Worm (Caenorhabditis elegans): ENCODE results near the gene ooc-3.

The ooc-3 gene

ce11 chrII:11495307-11495706 is at the start of gene ooc-3, which contains the start of gene B0334.4:
ooc-3 (minus strand) TSS chrII:11495321.
B0334.4 (plus strand) TSS chrII:11495692.
- TF ChIP-seq ceh-30 (tag; optimal IDR thresholded peaks at IDR 0.05) (no peak), mec-3 (tag; optimal IDR thresholded peaks at IDR 0.05; ENCODE audit: borderline replicate concordance) (no peak), elt-4 (tag; optimal IDR thresholded peaks at IDR 0.05) (no peak), pat-9 (tag; optimal IDR thresholded peaks at IDR 0.05) (no peak), K02D7.2 (tag; optimal IDR thresholded peaks at IDR 0.05) (no peak), unc-42 (tag; optimal IDR thresholded peaks at IDR 0.05) (peak; percentile 70), dve-1 (tag; optimal IDR thresholded peaks at IDR 0.05) (no peak)

ce11 chrII:11544714-11545113 is 49.6 kb upstream of the ooc-3 start, which contains the start of gene F54D5.9:
F54D5.9 (minus strand) TSS chrII:11544828.
- TF ChIP-seq hlh-15 (tag; optimal IDR thresholded peaks at IDR 0.05) = no peak
- TF ChIP-seq ceh-22 (tag; optimal IDR thresholded peaks at IDR 0.05) = no peak
- no peak for TF ChIP-seq unc-3 (GFP tag; conservative IDR thresholded peaks at IDR 0.05)
- TF ChIP-seq unc-3 (tag; optimal IDR thresholded peaks at IDR 0.05) = no peak
- no peak for TF ChIP-seq tbx-7 (tag; optimal IDR thresholded peaks at IDR 0.05)
- TF ChIP-seq rnt-1 (tag; optimal IDR thresholded peaks at IDR 0.05) = no peak
- TF ChIP-seq pros-1 (tag; optimal IDR thresholded peaks at IDR 0.05) = no peak
- TF ChIP-seq ceh-18 (tag; optimal IDR thresholded peaks at IDR 0.05) = no peak
- no peak for TF ChIP-seq ceh-48 (tag; optimal IDR thresholded peaks at IDR 0.05)
- TF ChIP-seq hlh-30 (tag; optimal IDR thresholded peaks at IDR 0.05; ENCODE audit: insufficient read depth) = no peak
- TF ChIP-seq T23F11.4 (GFP tag; optimal IDR thresholded peaks at IDR 0.05) = no peak
- no peak for TF ChIP-seq zip-5 (tag; optimal IDR thresholded peaks at IDR 0.05)
- no peak for TF ChIP-seq mec-3 (tag; optimal IDR thresholded peaks at IDR 0.05; ENCODE audit: borderline replicate concordance)
- TF ChIP-seq K09A11.1 (tag; optimal IDR thresholded peaks at IDR 0.05; ENCODE audit: insufficient read depth) = no peak
- no peak for TF ChIP-seq ceh-31 (tag; optimal IDR thresholded peaks at IDR 0.05)
- no peak for TF ChIP-seq C38D4.7 (GFP tag; optimal IDR thresholded peaks at IDR 0.05)
- no peak for TF ChIP-seq pax-1 (tag; optimal IDR thresholded peaks at IDR 0.05)
- no peak for TF ChIP-seq nfya-1 (tag; optimal IDR thresholded peaks at IDR 0.05)
- no peak for TF ChIP-seq C08G9.2 (tag; optimal IDR thresholded peaks at IDR 0.05)
- no peak for TF ChIP-seq npax-4 (tag; optimal IDR thresholded peaks at IDR 0.05)

ce11 chrII:11542958-11543357 is 47.8 kb upstream of the ooc-3 start:
- TF ChIP-seq rnt-1 (tag; optimal IDR thresholded peaks at IDR 0.05) (no peak), unc-55 (GFP tag; optimal IDR thresholded peaks at IDR 0.05) (peak; percentile 17)

ce11 chrII:11542385-11542784 is 47.3 kb upstream of the ooc-3 start, which contains the start of gene gtf-2E2:
gtf-2E2 (minus strand) TSS chrII:11542495.
- TF ChIP-seq F13H6.1 (tag; optimal IDR thresholded peaks at IDR 0.05) = no peak
- peak; percentile 3 for TF ChIP-seq nfya-1 (tag; optimal IDR thresholded peaks at IDR 0.05)
- TF ChIP-seq ceh-31 (tag; optimal IDR thresholded peaks at IDR 0.05) = peak; percentile 55
- peak; percentile 53 for TF ChIP-seq ceh-48 (tag; optimal IDR thresholded peaks at IDR 0.05)
- peak; percentile 56 for TF ChIP-seq C08G9.2 (tag; optimal IDR thresholded peaks at IDR 0.05)
- TF ChIP-seq tbx-2 (tag; optimal IDR thresholded peaks at IDR 0.05) = peak; percentile 25

ce11 chrII:11538741-11539140 is 43.6 kb upstream of the ooc-3 start, which contains the start of gene Y62F5A.9:
Y62F5A.9 (minus strand) TSS chrII:11538841.
- no peak for TF ChIP-seq syd-9 (tag; optimal IDR thresholded peaks at IDR 0.05)
- TF ChIP-seq hlh-30 (tag; optimal IDR thresholded peaks at IDR 0.05; ENCODE audit: insufficient read depth) = no peak
- no peak for TF ChIP-seq pat-9 (tag; optimal IDR thresholded peaks at IDR 0.05)
- no peak for TF ChIP-seq unc-86 (tag; optimal IDR thresholded peaks at IDR 0.05)
- TF ChIP-seq unc-42 (tag; optimal IDR thresholded peaks at IDR 0.05) = no peak
- TF ChIP-seq npax-4 (tag; optimal IDR thresholded peaks at IDR 0.05) = no peak
- no peak for TF ChIP-seq ceh-34 (tag; optimal IDR thresholded peaks at IDR 0.05)
- TF ChIP-seq ahr-1 (tag; optimal IDR thresholded peaks at IDR 0.05) = no peak
- no peak for TF ChIP-seq unc-3 (GFP tag; conservative IDR thresholded peaks at IDR 0.05)
- no peak for TF ChIP-seq unc-3 (tag; optimal IDR thresholded peaks at IDR 0.05)
- no peak for TF ChIP-seq odd-2 (tag; optimal IDR thresholded peaks at IDR 0.05)
- TF ChIP-seq C08G9.2 (tag; optimal IDR thresholded peaks at IDR 0.05) = no peak
- no peak for TF ChIP-seq ceh-2 (tag; optimal IDR thresholded peaks at IDR 0.05)
- TF ChIP-seq rnt-1 (tag; optimal IDR thresholded peaks at IDR 0.05) = no peak
- no peak for TF ChIP-seq K02D7.2 (tag; optimal IDR thresholded peaks at IDR 0.05)
- no peak for TF ChIP-seq madf-2 (tag; optimal IDR thresholded peaks at IDR 0.05)
- no peak for TF ChIP-seq sox-4 (tag; optimal IDR thresholded peaks at IDR 0.05)
- TF ChIP-seq fax-1 (tag; optimal IDR thresholded peaks at IDR 0.05) = no peak
- TF ChIP-seq elt-2 (tag; optimal IDR thresholded peaks at IDR 0.05) = no peak
- TF ChIP-seq ceh-18 (tag; optimal IDR thresholded peaks at IDR 0.05) = no peak
